Fruit fly (Drosophila melanogaster) Kc167 (cell line): ENCODE data around the gene CG5418.

Experiments used
- h ChIP-seq: fragments of >200 bp; optimal IDR thresholded peaks from 3 replicates; lab custom pipeline; 2018; ENCODE audit warnings: missing external identifiers
- insv ChIP-seq: fragments of >200 bp; optimal IDR thresholded peaks from 3 replicates; lab custom pipeline; 2018; ENCODE audit warnings: missing external identifiers
- psq ChIP-seq: fragments of >200 bp; optimal IDR thresholded peaks from 2 replicates; lab custom pipeline; 2017; ENCODE audit warnings: missing external identifiers
- ttk ChIP-seq: sonication (Bioruptor generic); optimal IDR thresholded peaks from 2 replicates; lab custom pipeline; 2017; ENCODE audit warnings: missing external identifiers

dm6 chr2L:12493101-12493770 lies 40.2 kb upstream of the CG5418 start:
- TF ChIP-seq psq (lab: Kevin White, UChicago) = no peak
- no peak for TF ChIP-seq h (lab: Kevin White, UChicago)
- TF ChIP-seq insv (lab: Kevin White, UChicago) = no peak
- TF ChIP-seq ttk (lab: Kevin White, UChicago) = no peak
